Fruit fly (Drosophila melanogaster): ENCODE results near the gene CG32212.

Gene CG32212

dm6 chr3L:19483007-19483406 is 4.4 kb upstream of the CG32212 start:
- no peak for TF ChIP-seq Sox15 (GFP tag; optimal IDR thresholded peaks at IDR 0.05)
- no peak for TF ChIP-seq CG8319 (GFP tag; optimal IDR thresholded peaks at IDR 0.05)
- no peak for TF ChIP-seq CG34406 (GFP tag; optimal IDR thresholded peaks at IDR 0.05)

- TF ChIP-seq CG34406 (GFP tag; optimal IDR thresholded peaks at IDR 0.05) (no peak), CG15336 (GFP tag; IDR thresholded peaks at IDR 0.05) (no peak), Sox14 (GFP tag; optimal IDR thresholded peaks at IDR 0.05) (no peak), CG6163 (GFP tag; IDR thresholded peaks at IDR 0.05) (no peak), CG6792 (GFP tag; optimal IDR thresholded peaks at IDR 0.05) (no peak), CG3919 (GFP tag; optimal IDR thresholded peaks at IDR 0.05) (no peak), svp (GFP tag) (no peak), CG11902 (GFP tag; optimal IDR thresholded peaks at IDR 0.05) (no peak), CG6808 (GFP tag; optimal IDR thresholded peaks at IDR 0.05) (no peak), Eip93F (GFP tag; optimal IDR thresholded peaks at IDR 0.05) (no peak), fkh (GFP tag; optimal IDR thresholded peaks at IDR 0.05) (no peak), Hr39 (GFP tag; optimal IDR thresholded peaks at IDR 0.05) (no peak), CG3032 (tag; optimal IDR thresholded peaks at IDR 0.05) (no peak), Eip75B (GFP tag; optimal IDR thresholded peaks at IDR 0.05) (no peak), CG11762 (GFP tag; optimal IDR thresholded peaks at IDR 0.05; ENCODE audit: insufficient read depth) (no peak), Met (GFP tag; optimal IDR thresholded peaks at IDR 0.05) (no peak), OdsH (GFP tag; optimal IDR thresholded peaks at IDR 0.05) (no peak), vri (GFP tag; optimal IDR thresholded peaks at IDR 0.05) (no peak), CG11294 (GFP tag; IDR thresholded peaks at IDR 0.05) (no peak)
Measured at dm6 chr3L:19486398-19486797, 962 bp upstream of the CG32212 start, which contains the start of gene brv1. brv1 (minus strand) TSS chr3L:19486498.

dm6 chr3L:19494954-19495353 is 7.6 kb downstream of the CG32212 start:
- TF ChIP-seq Gug (GFP tag; IDR thresholded peaks at IDR 0.05) (no peak), fd59A (GFP tag; optimal IDR thresholded peaks at IDR 0.05) (no peak), svp (GFP tag) (peak; percentile 32)

dm6 chr3L:19495991-19496588 is 8.7 kb downstream of the CG32212 start:
- TF ChIP-seq fkh (GFP tag; optimal IDR thresholded peaks at IDR 0.05) = peak; percentile 71
- TF ChIP-seq Hr4 (GFP tag; optimal IDR thresholded peaks at IDR 0.05) = no peak
- peak; percentile 44 for TF ChIP-seq Eip78C (GFP tag)
- TF ChIP-seq svp (GFP tag) = peak; percentile 80

dm6 chr3L:19496600-19496999 is 9.2 kb downstream of the CG32212 start:
- peak; percentile 6 for TF ChIP-seq CG32006 (GFP tag; optimal IDR thresholded peaks at IDR 0.05)
- no peak for TF ChIP-seq CG3919 (GFP tag; optimal IDR thresholded peaks at IDR 0.05)
- no peak for TF ChIP-seq Sox102F (GFP tag; optimal IDR thresholded peaks at IDR 0.05)
- TF ChIP-seq dac (GFP tag; optimal IDR thresholded peaks at IDR 0.05) = no peak
- TF ChIP-seq svp (GFP tag) = peak; percentile 78
- no peak for TF ChIP-seq net (GFP tag; optimal IDR thresholded peaks at IDR 0.05)

dm6 chr3L:19497135-19497534 is 9.8 kb downstream of the CG32212 start:
- TF ChIP-seq CG6808 (GFP tag; optimal IDR thresholded peaks at IDR 0.05) (no peak), CG34406 (GFP tag; optimal IDR thresholded peaks at IDR 0.05) (no peak), esn (GFP tag; optimal IDR thresholded peaks at IDR 0.05) (no peak), CG11902 (GFP tag; optimal IDR thresholded peaks at IDR 0.05) (no peak), Lpt (GFP tag; optimal IDR thresholded peaks at IDR 0.05) (no peak), Hr39 (GFP tag; optimal IDR thresholded peaks at IDR 0.05) (no peak), Blimp-1 (GFP tag; optimal IDR thresholded peaks at IDR 0.05) (no peak), CG8119 (GFP tag; IDR thresholded peaks at IDR 0.05) (no peak), Sox14 (GFP tag; optimal IDR thresholded peaks at IDR 0.05) (no peak), CG10669 (GFP tag; optimal IDR thresholded peaks at IDR 0.05) (no peak), CG31627 (GFP tag; optimal IDR thresholded peaks at IDR 0.05) (no peak), fkh (GFP tag; optimal IDR thresholded peaks at IDR 0.05) (no peak), CG3032 (tag; optimal IDR thresholded peaks at IDR 0.05) (no peak), acj6 (GFP tag; optimal IDR thresholded peaks at IDR 0.05) (no peak), net (GFP tag; optimal IDR thresholded peaks at IDR 0.05) (no peak), CG4318 (GFP tag; optimal IDR thresholded peaks at IDR 0.05) (no peak)
